Worm (Caenorhabditis elegans) whole organism, late embryonic: ENCODE measurements around the gene irld-66.

Source experiments
- ceh-14 ChIP-seq: sonication (generic microtip); optimal IDR thresholded peaks from 2 replicates; lab custom pipeline; 2016; ENCODE audit warnings: missing genotype, missing genetic modification characterization, missing compliant biosample characterization
- ceh-19 ChIP-seq: fragments of 200-800 bp; sonication (Bioruptor generic); optimal IDR thresholded peaks from 2 replicates; lab custom pipeline; 2018; ENCODE audit warnings: mild to moderate bottlenecking, missing genetic modification characterization, missing compliant biosample characterization
- ceh-48 ChIP-seq: sonication (generic microtip); optimal IDR thresholded peaks from 2 replicates; lab custom pipeline; 2016; ENCODE audit warnings: missing genetic modification characterization, inconsistent platforms, missing compliant biosample characterization
- ceh-9 ChIP-seq: sonication (generic microtip); optimal IDR thresholded peaks from 2 replicates; lab custom pipeline; 2016; ENCODE audit warnings: mild to moderate bottlenecking, missing genetic modification characterization, inconsistent platforms, missing compliant biosample characterization
- dve-1 ChIP-seq: sonication (generic microtip); optimal IDR thresholded peaks from 2 replicates; lab custom pipeline; 2017; ENCODE audit warnings: antibody characterized with exemption, mild to moderate bottlenecking, missing genetic modification characterization, missing compliant biosample characterization
- fax-1 ChIP-seq: sonication (generic microtip); optimal IDR thresholded peaks from 2 replicates; lab custom pipeline; 2016; ENCODE audit warnings: missing genotype, missing genetic modification characterization, missing compliant biosample characterization
- fkh-10 ChIP-seq: fragments of 150-350 bp; optimal IDR thresholded peaks from 2 replicates; lab custom pipeline; 2014; ENCODE audit warnings: missing biosample characterization, missing genetic modification reagents, missing genetic modification characterization
- hlh-30 ChIP-seq: sonication (generic microtip); optimal IDR thresholded peaks from 2 replicates; lab custom pipeline; 2017; ENCODE audit warnings: antibody characterized with exemption, missing genetic modification characterization, missing compliant biosample characterization; ENCODE audit not compliant: insufficient read depth
- lin-11 ChIP-seq: fragments of 200-800 bp; sonication (Bioruptor generic); optimal IDR thresholded peaks from 2 replicates; lab custom pipeline; 2018; ENCODE audit warnings: mild to moderate bottlenecking, missing genetic modification characterization, missing compliant biosample characterization
- rnt-1 ChIP-seq: sonication (generic microtip); optimal IDR thresholded peaks from 2 replicates; lab custom pipeline; 2016; ENCODE audit warnings: missing genetic modification characterization, missing compliant biosample characterization
- sdc-2 ChIP-seq: sonication (generic microtip); optimal IDR thresholded peaks from 2 replicates; lab custom pipeline; 2016; ENCODE audit warnings: missing genotype, missing genetic modification characterization, missing compliant biosample characterization
- tbx-2 ChIP-seq: sonication (generic microtip); optimal IDR thresholded peaks from 2 replicates; lab custom pipeline; 2016; ENCODE audit warnings: missing genetic modification characterization, missing compliant biosample characterization

DNA sequence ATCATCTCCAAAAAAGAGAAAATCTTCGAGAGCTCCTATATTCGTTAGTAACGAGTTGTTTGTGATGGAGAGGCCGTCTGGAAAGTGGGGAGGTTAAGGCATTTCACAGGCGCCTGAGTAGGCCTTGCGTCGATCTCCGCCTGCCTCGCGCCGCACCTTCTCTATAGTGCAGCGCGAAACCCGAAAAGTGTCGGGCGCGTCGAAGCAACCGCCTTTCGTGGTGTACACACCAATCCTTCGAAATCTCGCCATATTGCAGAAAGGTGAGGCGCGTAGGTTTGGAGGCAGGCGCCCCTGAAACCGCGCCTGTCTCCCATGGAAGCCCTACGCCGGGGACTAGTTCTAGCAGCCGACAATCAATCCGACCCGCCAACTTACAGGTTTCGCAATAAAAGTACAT is 10.8 kb downstream of the irld-66 start:
- TF ChIP-seq hlh-30 (tag; lab: Kevin White, UChicago) (no peak), lin-11 (tag; lab: Kevin White, UChicago) (no peak), fkh-10 (GFP tag; lab: Kevin White, UChicago) (no peak), ceh-14 (tag; lab: Kevin White, UChicago) (no peak), rnt-1 (tag; lab: Kevin White, UChicago) (no peak), dve-1 (tag; lab: Kevin White, UChicago) (no peak), ceh-19 (GFP tag; lab: Kevin White, UChicago) (no peak), ceh-48 (tag; lab: Kevin White, UChicago) (no peak), fax-1 (no peak), tbx-2 (tag; lab: Kevin White, UChicago) (no peak), sdc-2 (no peak), ceh-9 (tag; lab: Kevin White, UChicago) (no peak)
